Fruit fly (Drosophila melanogaster) whole organism, embryonic: ENCODE results near the gene CG43255.

ENCODE experiments used
- ATbp ChIP-seq: fragments of 200-800 bp; sonication (Bioruptor generic); optimal IDR thresholded peaks from 2 replicates; lab custom pipeline; 2017; ENCODE audit warnings: missing biosample characterization, mild to moderate bottlenecking, missing genetic modification characterization, missing genetic modification reagents
- C15 ChIP-seq: fragments of 200-800 bp; sonication (Bioruptor generic); IDR thresholded peaks from 3 replicates; pipeline ENCODE4 v1.3.6; 2022; ENCODE audit warnings: missing biosample characterization, missing genetic modification characterization
- CG10543 ChIP-seq: fragments of 200-800 bp; sonication (Bioruptor generic); optimal IDR thresholded peaks from 3 replicates; lab custom pipeline; 2017; ENCODE audit warnings: missing biosample characterization, mild to moderate bottlenecking, missing genetic modification characterization, moderate library complexity
- CG10654 ChIP-seq: fragments of 200-800 bp; sonication (Bioruptor generic); optimal IDR thresholded peaks from 2 replicates; lab custom pipeline; 2016; ENCODE audit warnings: missing biosample characterization, missing genetic modification characterization
- CG11085 ChIP-seq: fragments of 200-800 bp; sonication (Bioruptor generic); IDR thresholded peaks from 2 replicates; pipeline ENCODE4 v1.3.6; 2022; ENCODE audit warnings: missing biosample characterization, missing genetic modification characterization
- CG11456 ChIP-seq: fragments of 200-800 bp; sonication (Bioruptor generic); IDR thresholded peaks from 3 replicates; pipeline ENCODE4 v1.3.6; 2022; ENCODE audit warnings: missing biosample characterization, missing genetic modification characterization
- CG12104 ChIP-seq: fragments of 200-800 bp; sonication (Bioruptor generic); optimal IDR thresholded peaks from 3 replicates; lab custom pipeline; 2016; ENCODE audit warnings: missing biosample characterization, missing genetic modification characterization
- CG12391 ChIP-seq: fragments of 200-800 bp; sonication (Bioruptor generic); optimal IDR thresholded peaks from 3 replicates; lab custom pipeline; 2018; ENCODE audit warnings: missing biosample characterization, mild to moderate bottlenecking, missing genetic modification characterization, moderate library complexity
- CG12659 ChIP-seq: fragments of 200-800 bp; sonication (Bioruptor generic); optimal IDR thresholded peaks from 3 replicates; lab custom pipeline; 2017; ENCODE audit warnings: mild to moderate bottlenecking, missing biosample characterization, missing genetic modification reagents, missing genetic modification characterization
- CG13287 ChIP-seq: fragments of 200-800 bp; sonication (Bioruptor generic); IDR thresholded peaks from 2 replicates; pipeline ENCODE4 v1.3.6; 2022; ENCODE audit warnings: missing biosample characterization, missing genetic modification characterization; ENCODE audit not compliant: partially characterized antibody
- CG14710 ChIP-seq: fragments of 200-800 bp; sonication (Bioruptor generic); optimal IDR thresholded peaks from 3 replicates; lab custom pipeline; 2019; ENCODE audit warnings: missing biosample characterization, mild to moderate bottlenecking, missing genetic modification characterization, moderate library complexity
- CG15011 ChIP-seq: fragments of 200-800 bp; sonication (Bioruptor generic); optimal IDR thresholded peaks from 3 replicates; lab custom pipeline; 2018; ENCODE audit warnings: missing biosample characterization, mild to moderate bottlenecking, missing genetic modification characterization
- CG15696 ChIP-seq: fragments of 200-800 bp; sonication (Bioruptor generic); optimal IDR thresholded peaks from 2 replicates; lab custom pipeline; 2019; ENCODE audit warnings: missing biosample characterization, mild to moderate bottlenecking, missing genetic modification characterization, moderate library complexity
- CG1603 ChIP-seq: fragments of 200-800 bp; sonication (Bioruptor generic); optimal IDR thresholded peaks from 2 replicates; lab custom pipeline; 2019; ENCODE audit warnings: missing biosample characterization, mild to moderate bottlenecking, missing genetic modification characterization, moderate library complexity
- CG17186 ChIP-seq: fragments of 200-800 bp; sonication (Bioruptor generic); optimal IDR thresholded peaks from 3 replicates; lab custom pipeline; 2017; ENCODE audit warnings: missing biosample characterization, missing genetic modification reagents, missing genetic modification characterization
- CG17912 ChIP-seq: fragments of 200-800 bp; sonication (Bioruptor generic); optimal IDR thresholded peaks from 2 replicates; lab custom pipeline; 2018; ENCODE audit warnings: missing biosample characterization, mild to moderate bottlenecking, missing genetic modification characterization
- CG1832 ChIP-seq: fragments of 200-800 bp; sonication (Bioruptor generic); optimal IDR thresholded peaks from 2 replicates; lab custom pipeline; 2017; ENCODE audit warnings: missing biosample characterization, mild to moderate bottlenecking, missing genetic modification characterization, inconsistent platforms
- CG31441 ChIP-seq: fragments of 200-800 bp; sonication (Bioruptor generic); IDR thresholded peaks from 2 replicates; pipeline ENCODE4 v1.3.6; 2022; ENCODE audit warnings: missing biosample characterization, missing genetic modification characterization
- CG34422 ChIP-seq: fragments of 200-800 bp; sonication (Bioruptor generic); IDR thresholded peaks from 3 replicates; pipeline ENCODE4 v1.3.6; 2022; ENCODE audit warnings: missing biosample characterization, missing genetic modification characterization
- CG3847 ChIP-seq: fragments of 200-800 bp; sonication (Bioruptor generic); IDR thresholded peaks from 2 replicates; pipeline ENCODE4 v1.3.6; 2022; ENCODE audit warnings: missing biosample characterization, missing genetic modification characterization
- CG4854 ChIP-seq: fragments of 200-800 bp; sonication (Bioruptor generic); optimal IDR thresholded peaks from 2 replicates; lab custom pipeline; 2016; ENCODE audit warnings: missing biosample characterization, missing genetic modification characterization, inconsistent platforms
- CG6854 ChIP-seq: fragments of 200-800 bp; sonication (Bioruptor generic); optimal IDR thresholded peaks from 3 replicates; lab custom pipeline; 2017; ENCODE audit warnings: missing biosample characterization, mild to moderate bottlenecking, missing genetic modification characterization
- CG8924 ChIP-seq: fragments of 200-800 bp; optimal IDR thresholded peaks from 3 replicates; lab custom pipeline; 2019; ENCODE audit warnings: missing biosample characterization, mild to moderate bottlenecking, missing genetic modification characterization, moderate library complexity
- CoRest ChIP-seq: fragments of 200-800 bp; sonication (Bioruptor generic); optimal IDR thresholded peaks from 3 replicates; lab custom pipeline; 2018; ENCODE audit warnings: missing biosample characterization, mild to moderate bottlenecking, missing genetic modification characterization, moderate library complexity
- Deaf1 ChIP-seq: fragments of 200-800 bp; optimal IDR thresholded peaks from 3 replicates; lab custom pipeline; 2019; ENCODE audit warnings: missing biosample characterization, mild to moderate bottlenecking, missing genetic modification characterization, moderate library complexity
- Fer3 ChIP-seq: fragments of 200-800 bp; sonication (Bioruptor generic); optimal IDR thresholded peaks from 2 replicates; lab custom pipeline; 2018; ENCODE audit warnings: missing biosample characterization, mild to moderate bottlenecking, missing genetic modification characterization, moderate library complexity
- Hmr ChIP-seq: fragments of 200-800 bp; sonication (Bioruptor generic); optimal IDR thresholded peaks from 3 replicates; lab custom pipeline; 2017; ENCODE audit warnings: mild to moderate bottlenecking, missing biosample characterization, missing genetic modification reagents, missing genetic modification characterization
- Jarid2 ChIP-seq: fragments of 200-800 bp; sonication (Bioruptor generic); optimal IDR thresholded peaks from 3 replicates; lab custom pipeline; 2017; ENCODE audit warnings: mild to moderate bottlenecking, missing biosample characterization, missing genetic modification reagents, missing genetic modification characterization
- Lhr ChIP-seq: fragments of 200-800 bp; sonication (Bioruptor generic); optimal IDR thresholded peaks from 3 replicates; lab custom pipeline; 2017; ENCODE audit warnings: mild to moderate bottlenecking, missing biosample characterization, missing genetic modification reagents, missing genetic modification characterization
- Myb ChIP-seq: fragments of 200-800 bp; sonication (Bioruptor generic); optimal IDR thresholded peaks from 2 replicates; lab custom pipeline; 2016; ENCODE audit warnings: missing biosample characterization, missing genetic modification characterization
- TFAM ChIP-seq: fragments of 200-800 bp; sonication (Bioruptor generic); optimal IDR thresholded peaks from 2 replicates; lab custom pipeline; 2017; ENCODE audit warnings: missing biosample characterization, missing genetic modification characterization, inconsistent platforms
- br ChIP-seq: fragments of >200 bp; optimal IDR thresholded peaks from 2 replicates; lab custom pipeline; 2017
- cad ChIP-seq: fragments of >200 bp; optimal IDR thresholded peaks from 2 replicates; lab custom pipeline; 2017; ENCODE audit warnings: missing biosample characterization, missing genetic modification characterization
- cg ChIP-seq: fragments of 200-800 bp; sonication (Bioruptor generic); optimal IDR thresholded peaks from 3 replicates; lab custom pipeline; 2019; ENCODE audit warnings: missing biosample characterization, mild to moderate bottlenecking, missing genetic modification characterization, moderate library complexity
- chif ChIP-seq, 2 experiments: fragments of 200-800 bp; sonication (Bioruptor generic); optimal IDR thresholded peaks; 3 replicates each; lab custom pipeline; 2016; ENCODE audit warnings: missing biosample characterization in 2 of 2, missing genetic modification characterization in 2 of 2
- corto ChIP-seq: fragments of 200-800 bp; sonication (Bioruptor generic); optimal IDR thresholded peaks from 2 replicates; lab custom pipeline; 2016; ENCODE audit warnings: missing biosample characterization, mild to moderate bottlenecking, missing genetic modification characterization, moderate library complexity
- crp ChIP-seq, 2 experiments: fragments of 200-800 bp; sonication (Bioruptor generic); optimal IDR thresholded peaks; 2 replicates in 1 of 2; 3 replicates in 1 of 2; lab custom pipeline; 2017; ENCODE audit warnings: missing biosample characterization in 2 of 2, missing genetic modification characterization in 2 of 2, mild to moderate bottlenecking in 1 of 2, moderate library complexity in 1 of 2
- dimm ChIP-seq: fragments of 200-800 bp; sonication (Bioruptor generic); IDR thresholded peaks from 2 replicates; pipeline ENCODE4 v1.3.6; 2022; ENCODE audit warnings: missing biosample characterization, missing genetic modification characterization
- fd96Cb ChIP-seq: fragments of 200-800 bp; sonication (Bioruptor generic); optimal IDR thresholded peaks from 2 replicates; lab custom pipeline; 2018; ENCODE audit warnings: missing biosample characterization, mild to moderate bottlenecking, missing genetic modification characterization, moderate library complexity
- gt ChIP-seq: fragments of 200-800 bp; sonication (Bioruptor generic); IDR thresholded peaks from 2 replicates; pipeline ENCODE4 v1.3.6; 2022; ENCODE audit warnings: missing biosample characterization, missing genetic modification characterization
- hb ChIP-seq: fragments of 200-800 bp; sonication (Bioruptor generic); IDR thresholded peaks from 3 replicates; pipeline ENCODE4 v1.3.6; 2022; ENCODE audit warnings: missing biosample characterization, missing genetic modification characterization; ENCODE audit not compliant: partially characterized antibody
- jing ChIP-seq: fragments of 200-800 bp; sonication (Bioruptor generic); optimal IDR thresholded peaks from 2 replicates; lab custom pipeline; 2018; ENCODE audit warnings: missing biosample characterization, mild to moderate bottlenecking, missing genetic modification characterization
- ken ChIP-seq: fragments of 200-800 bp; sonication (Bioruptor generic); IDR thresholded peaks from 3 replicates; pipeline ENCODE4 v1.3.6; 2022; ENCODE audit warnings: missing biosample characterization, missing genetic modification characterization
- lmd ChIP-seq: fragments of 200-800 bp; sonication (Bioruptor generic); IDR thresholded peaks from 2 replicates; pipeline ENCODE4 v1.3.6; 2022; ENCODE audit warnings: missing biosample characterization, missing genetic modification characterization
- maf-S ChIP-seq: fragments of 200-800 bp; sonication (Bioruptor generic); optimal IDR thresholded peaks from 2 replicates; lab custom pipeline; 2016; ENCODE audit warnings: missing biosample characterization, missing genetic modification characterization
- org-1 ChIP-seq: fragments of 200-800 bp; sonication (Bioruptor generic); optimal IDR thresholded peaks from 2 replicates; lab custom pipeline; 2017; ENCODE audit warnings: missing biosample characterization, missing genetic modification characterization
- phol ChIP-seq: fragments of 200-800 bp; sonication (Bioruptor generic); optimal IDR thresholded peaks from 3 replicates; lab custom pipeline; 2018; ENCODE audit warnings: missing biosample characterization, mild to moderate bottlenecking, missing genetic modification characterization, moderate library complexity
- vnd ChIP-seq: fragments of 200-800 bp; sonication (Bioruptor generic); IDR thresholded peaks from 3 replicates; pipeline ENCODE4 v1.3.6; 2022; ENCODE audit warnings: missing biosample characterization, missing genetic modification characterization; ENCODE audit not compliant: partially characterized antibody
- wdn ChIP-seq: fragments of 200-800 bp; sonication (Bioruptor generic); IDR thresholded peaks from 2 replicates; pipeline ENCODE4 v1.3.6; 2022; ENCODE audit warnings: missing biosample characterization, missing genetic modification characterization
- zen2 ChIP-seq: fragments of 200-800 bp; sonication (Bioruptor generic); IDR thresholded peaks from 3 replicates; pipeline ENCODE4 v1.3.6; 2022; ENCODE audit warnings: missing biosample characterization, missing genetic modification characterization; ENCODE audit not compliant: partially characterized antibody

CG43255 gene

dm6 chrX:8896080-8896479, 27.7 kb upstream of the CG43255 start (continued):
- TF ChIP-seq fd96Cb (peak; percentile 94), CG17186 (GFP tag; lab: Kevin White, UChicago) (peak; percentile 61), CG3847 (GFP tag; lab: Robert Waterston, UW) (peak; percentile 95), CG11456 (GFP tag; lab: Robert Waterston, UW) (peak; percentile 98), CoRest (tag; lab: Kevin White, UChicago) (peak; percentile 95), Hmr (GFP tag; lab: Kevin White, UChicago) (peak; percentile 94), zen2 (GFP tag; lab: Robert Waterston, UW) (no peak), wdn (GFP tag; lab: Robert Waterston, UW) (peak; percentile 92), ATbp (GFP tag; lab: Kevin White, UChicago) (peak; percentile 94), CG17912 (peak; percentile 77), CG34422 (GFP tag; lab: Robert Waterston, UW) (peak; percentile 96), CG12659 (GFP tag; lab: Kevin White, UChicago) (peak; percentile 95), maf-S (GFP tag; lab: Kevin White, UChicago) (peak; percentile 50), CG31441 (GFP tag; lab: Robert Waterston, UW) (peak; percentile 96), hb (GFP tag; lab: Robert Waterston, UW) (no peak), C15 (GFP tag; lab: Robert Waterston, UW) (peak; percentile 91), TFAM (GFP tag; lab: Kevin White, UChicago) (peak; percentile 66), cad (GFP tag; lab: Kevin White, UChicago) (no peak), Lhr (GFP tag; lab: Kevin White, UChicago) (peak; percentile 80), CG15011 (peak; percentile 79), chif (GFP tag; optimal IDR thresholded peaks at IDR 0.05; lab: Kevin White, UChicago) (peak; percentile 73 to 84), cg (GFP tag; lab: Kevin White, UChicago) (no peak), CG10543 (GFP tag; lab: Kevin White, UChicago) (peak; percentile 62), Jarid2 (GFP tag; lab: Kevin White, UChicago) (peak; percentile 76), CG4854 (GFP tag; lab: Kevin White, UChicago) (peak; percentile 84), CG11085 (GFP tag; lab: Robert Waterston, UW) (peak; percentile 94), phol (peak; percentile 93), br (lab: Kevin White, UChicago) (no peak), CG13287 (no peak; the same call in 1 of the 2 replicates), Fer3 (tag; lab: Kevin White, UChicago) (peak; percentile 94), CG1603 (peak; percentile 97), Myb (GFP tag; lab: Kevin White, UChicago) (peak; percentile 31), CG6854 (GFP tag; lab: Kevin White, UChicago) (peak; percentile 88), crp (GFP tag; optimal IDR thresholded peaks at IDR 0.05; lab: Kevin White, UChicago) (peak in 1 of 2 experiments; percentile 50), gt (GFP tag; lab: Robert Waterston, UW) (peak; percentile 88), CG12104 (GFP tag; lab: Kevin White, UChicago) (peak; percentile 86), CG12391 (tag; lab: Kevin White, UChicago) (peak; percentile 94), jing (peak; percentile 93), CG1832 (GFP tag; lab: Kevin White, UChicago) (peak; percentile 21), lmd (GFP tag; lab: Robert Waterston, UW) (peak; percentile 97), CG8924 (tag; lab: Kevin White, UChicago) (peak; percentile 95), CG10654 (GFP tag; lab: Kevin White, UChicago) (peak; percentile 87), vnd (GFP tag; lab: Robert Waterston, UW) (no peak), CG14710 (peak; percentile 87), Deaf1 (tag; lab: Kevin White, UChicago) (peak; percentile 70), dimm (peak; percentile 91), org-1 (GFP tag; lab: Kevin White, UChicago) (peak; percentile 87), ken (GFP tag; lab: Robert Waterston, UW) (peak; percentile 96), corto (GFP tag; lab: Kevin White, UChicago) (peak; percentile 29), CG15696 (peak; percentile 71)
